Fruit fly (Drosophila melanogaster) whole organism, embryonic: ENCODE results near the gene tank.

Experiments used
- Bteb2 ChIP-seq: fragments of 200-800 bp; sonication (Bioruptor generic); optimal IDR thresholded peaks from 2 replicates; lab custom pipeline; 2016; ENCODE audit warnings: missing biosample characterization, missing genetic modification characterization
- C15 ChIP-seq: fragments of 200-800 bp; sonication (Bioruptor generic); IDR thresholded peaks from 3 replicates; pipeline ENCODE4 v1.3.6; 2022; ENCODE audit warnings: missing biosample characterization, missing genetic modification characterization
- CG10321 ChIP-seq: fragments of 200-800 bp; sonication (Bioruptor generic); IDR thresholded peaks from 2 replicates; pipeline ENCODE4 v1.3.6; 2022; ENCODE audit warnings: missing biosample characterization, missing genetic modification characterization
- CG12155 ChIP-seq: fragments of 200-800 bp; sonication (Bioruptor generic); optimal IDR thresholded peaks from 3 replicates; lab custom pipeline; 2016; ENCODE audit warnings: missing biosample characterization, missing genetic modification characterization
- CG12744 ChIP-seq: fragments of 200-800 bp; sonication (Bioruptor generic); optimal IDR thresholded peaks from 2 replicates; lab custom pipeline; 2016; ENCODE audit warnings: missing biosample characterization, missing genetic modification characterization
- CG12942 ChIP-seq: fragments of 200-800 bp; sonication (Bioruptor generic); optimal IDR thresholded peaks from 3 replicates; lab custom pipeline; 2016; ENCODE audit warnings: missing biosample characterization, missing genetic modification characterization
- CG13424 ChIP-seq: fragments of 200-800 bp; sonication (Bioruptor generic); optimal IDR thresholded peaks from 2 replicates; lab custom pipeline; 2019; ENCODE audit warnings: missing biosample characterization, mild to moderate bottlenecking, missing genetic modification characterization, moderate library complexity
- CG14965 ChIP-seq: fragments of 200-800 bp; sonication (Bioruptor generic); optimal IDR thresholded peaks from 2 replicates; lab custom pipeline; 2016; ENCODE audit warnings: missing biosample characterization, missing genetic modification characterization, borderline replicate concordance
- CG15479 ChIP-seq: fragments of 200-800 bp; sonication (Bioruptor generic); optimal IDR thresholded peaks from 3 replicates; lab custom pipeline; 2019; ENCODE audit warnings: missing biosample characterization, mild to moderate bottlenecking, missing genetic modification characterization, moderate library complexity
- CG16779 ChIP-seq: fragments of 200-800 bp; sonication (Bioruptor generic); IDR thresholded peaks from 2 replicates; pipeline ENCODE4 v1.3.6; 2022; ENCODE audit warnings: missing biosample characterization, missing genetic modification characterization
- CG16815 ChIP-seq: fragments of 200-800 bp; sonication (Bioruptor generic); optimal IDR thresholded peaks from 3 replicates; lab custom pipeline; 2017; ENCODE audit warnings: missing biosample characterization, mild to moderate bottlenecking, missing genetic modification characterization
- CG34224 ChIP-seq: fragments of 200-800 bp; sonication (Bioruptor generic); IDR thresholded peaks from 3 replicates; pipeline ENCODE4 v1.3.6; 2022; ENCODE audit warnings: missing biosample characterization, missing genetic modification characterization; ENCODE audit not compliant: partially characterized antibody
- CG43689 ChIP-seq: fragments of 200-800 bp; sonication (Bioruptor generic); IDR thresholded peaks from 2 replicates; pipeline ENCODE4 v1.3.6; 2022; ENCODE audit warnings: missing biosample characterization, missing genetic modification characterization
- CG4820 ChIP-seq: fragments of 200-800 bp; sonication (Bioruptor generic); optimal IDR thresholded peaks from 3 replicates; lab custom pipeline; 2016; ENCODE audit warnings: missing biosample characterization, missing genetic modification characterization
- CG5245 ChIP-seq: fragments of 200-800 bp; sonication (Bioruptor generic); optimal IDR thresholded peaks from 3 replicates; lab custom pipeline; 2016; ENCODE audit warnings: missing biosample characterization, missing genetic modification characterization
- CG6854 ChIP-seq: fragments of 200-800 bp; sonication (Bioruptor generic); optimal IDR thresholded peaks from 3 replicates; lab custom pipeline; 2017; ENCODE audit warnings: missing biosample characterization, mild to moderate bottlenecking, missing genetic modification characterization
- CG7839 ChIP-seq: fragments of 200-800 bp; sonication (Bioruptor generic); optimal IDR thresholded peaks from 3 replicates; lab custom pipeline; 2018; ENCODE audit warnings: missing biosample characterization, mild to moderate bottlenecking, missing genetic modification characterization, moderate library complexity
- CG8924 ChIP-seq: fragments of 200-800 bp; optimal IDR thresholded peaks from 3 replicates; lab custom pipeline; 2019; ENCODE audit warnings: missing biosample characterization, mild to moderate bottlenecking, missing genetic modification characterization, moderate library complexity
- CG9437 ChIP-seq: fragments of 200-800 bp; sonication (Bioruptor generic); optimal IDR thresholded peaks from 2 replicates; lab custom pipeline; 2018; ENCODE audit warnings: missing biosample characterization, mild to moderate bottlenecking, missing genetic modification characterization
- CG9609 ChIP-seq: fragments of 200-800 bp; sonication (Bioruptor generic); optimal IDR thresholded peaks from 3 replicates; lab custom pipeline; 2016; ENCODE audit warnings: missing biosample characterization, missing genetic modification characterization
- Dip3 ChIP-seq: fragments of 200-800 bp; sonication (Bioruptor generic); optimal IDR thresholded peaks from 3 replicates; lab custom pipeline; 2016; ENCODE audit warnings: missing biosample characterization, missing genetic modification characterization
- Fer1 ChIP-seq: fragments of 200-800 bp; sonication (Bioruptor generic); optimal IDR thresholded peaks from 2 replicates; lab custom pipeline; 2017; ENCODE audit warnings: missing biosample characterization, mild to moderate bottlenecking, missing genetic modification characterization
- Gsc ChIP-seq: fragments of 200-800 bp; sonication (Bioruptor generic); IDR thresholded peaks from 2 replicates; pipeline ENCODE4 v1.3.6; 2022; ENCODE audit warnings: missing biosample characterization, missing genetic modification characterization
- HLH3B ChIP-seq: fragments of 200-800 bp; sonication (Bioruptor generic); IDR thresholded peaks from 2 replicates; pipeline ENCODE4 v1.3.6; 2022; ENCODE audit warnings: missing biosample characterization, missing genetic modification characterization
- HLHmδ ChIP-seq: fragments of 200-800 bp; sonication (Bioruptor generic); optimal IDR thresholded peaks from 2 replicates; lab custom pipeline; 2018; ENCODE audit warnings: missing biosample characterization, mild to moderate bottlenecking, missing genetic modification characterization, moderate library complexity
- Hr3 ChIP-seq: fragments of 200-800 bp; sonication (Bioruptor generic); optimal IDR thresholded peaks from 3 replicates; lab custom pipeline; 2016; ENCODE audit warnings: missing biosample characterization, missing genetic modification characterization
- Lhr ChIP-seq: fragments of 200-800 bp; sonication (Bioruptor generic); optimal IDR thresholded peaks from 3 replicates; lab custom pipeline; 2017; ENCODE audit warnings: mild to moderate bottlenecking, missing biosample characterization, missing genetic modification reagents, missing genetic modification characterization
- MTF-1 ChIP-seq: fragments of 200-800 bp; sonication (Bioruptor generic); optimal IDR thresholded peaks from 2 replicates; lab custom pipeline; 2018; ENCODE audit warnings: missing biosample characterization, mild to moderate bottlenecking, missing genetic modification characterization, borderline replicate concordance
- Mes4 ChIP-seq: fragments of 200-800 bp; sonication (Bioruptor generic); optimal IDR thresholded peaks from 2 replicates; lab custom pipeline; 2016; ENCODE audit warnings: missing biosample characterization, missing genetic modification characterization
- Oaz ChIP-seq: fragments of 200-800 bp; sonication (Bioruptor generic); IDR thresholded peaks from 2 replicates; pipeline ENCODE4 v1.3.6; 2022; ENCODE audit warnings: missing biosample characterization, missing genetic modification characterization
- Rx ChIP-seq: fragments of 200-800 bp; sonication (Bioruptor generic); IDR thresholded peaks from 2 replicates; pipeline ENCODE4 v1.3.6; 2022; ENCODE audit warnings: missing biosample characterization, missing genetic modification characterization
- Sin3A ChIP-seq: fragments of >200 bp; optimal IDR thresholded peaks from 2 replicates; lab custom pipeline; 2018
- Tbp ChIP-seq: fragments of >200 bp; optimal IDR thresholded peaks from 2 replicates; lab custom pipeline; 2018; ENCODE audit warnings: missing biosample characterization, missing genetic modification characterization
- Vsx1 ChIP-seq: fragments of 200-800 bp; sonication (Bioruptor generic); optimal IDR thresholded peaks from 2 replicates; lab custom pipeline; 2017; ENCODE audit warnings: missing biosample characterization, mild to moderate bottlenecking, missing genetic modification characterization, missing genetic modification reagents
- chinmo ChIP-seq: fragments of 200-800 bp; sonication (Bioruptor generic); IDR thresholded peaks from 4 replicates; pipeline ENCODE4 v1.3.6; 2022; ENCODE audit warnings: missing biosample characterization, missing genetic modification characterization; ENCODE audit not compliant: partially characterized antibody
- chm ChIP-seq: fragments of 200-800 bp; sonication (Bioruptor generic); IDR thresholded peaks from 2 replicates; pipeline ENCODE4 v1.3.6; 2022; ENCODE audit warnings: missing biosample characterization, missing genetic modification characterization
- corto ChIP-seq: fragments of 200-800 bp; sonication (Bioruptor generic); optimal IDR thresholded peaks from 2 replicates; lab custom pipeline; 2016; ENCODE audit warnings: missing biosample characterization, mild to moderate bottlenecking, missing genetic modification characterization, moderate library complexity
- crc ChIP-seq: fragments of 200-800 bp; sonication (Bioruptor generic); optimal IDR thresholded peaks from 2 replicates; lab custom pipeline; 2016; ENCODE audit warnings: missing biosample characterization, missing genetic modification characterization
- danr ChIP-seq: fragments of 200-800 bp; sonication (Bioruptor generic); IDR thresholded peaks from 2 replicates; pipeline ENCODE4 v1.3.6; 2022; ENCODE audit warnings: missing biosample characterization, missing genetic modification characterization
- dpn ChIP-seq, 2 experiments: fragments of 200-800 bp; sonication (Bioruptor generic); optimal IDR thresholded peaks; 3 replicates each; lab custom pipeline; 2016; ENCODE audit warnings: missing biosample characterization in 2 of 2, missing genetic modification characterization in 2 of 2
- esg ChIP-seq: fragments of 200-800 bp; sonication (Bioruptor generic); conservative IDR thresholded peaks from 2 replicates; pipeline ENCODE4 v1.3.6; 2022; ENCODE audit warnings: missing biosample characterization, missing genetic modification characterization
- ftz-f1 ChIP-seq: fragments of 200-800 bp; sonication (Bioruptor generic); optimal IDR thresholded peaks from 2 replicates; lab custom pipeline; 2016; ENCODE audit warnings: missing biosample characterization, missing genetic modification characterization
- gfzf ChIP-seq: fragments of 200-800 bp; sonication (Bioruptor generic); optimal IDR thresholded peaks from 2 replicates; lab custom pipeline; 2016; ENCODE audit warnings: missing biosample characterization, mild to moderate bottlenecking, missing genetic modification characterization, moderate library complexity
- grn ChIP-seq: fragments of 200-800 bp; sonication (Bioruptor generic); optimal IDR thresholded peaks from 3 replicates; lab custom pipeline; 2017; ENCODE audit warnings: missing biosample characterization, missing genetic modification characterization
- lilli ChIP-seq: fragments of 200-800 bp; sonication (Bioruptor generic); optimal IDR thresholded peaks from 3 replicates; lab custom pipeline; 2016; ENCODE audit warnings: missing biosample characterization, missing genetic modification characterization
- pan ChIP-seq, 4 experiments: fragments of >200 bp in 3 of 4; fragments of 200-800 bp in 1 of 4; sonication (Bioruptor generic) in 1 of 4; optimal IDR thresholded peaks in 3 of 4; IDR thresholded peaks in 1 of 4; 2 replicates each; pipeline versions ENCODE4 v1.3.6 to Lab custom; 2017 to 2022; ENCODE audit warnings: missing biosample characterization in 2 of 4, missing genetic modification characterization in 2 of 4, mixed read lengths in 1 of 4
- phol ChIP-seq: fragments of 200-800 bp; sonication (Bioruptor generic); optimal IDR thresholded peaks from 3 replicates; lab custom pipeline; 2018; ENCODE audit warnings: missing biosample characterization, mild to moderate bottlenecking, missing genetic modification characterization, moderate library complexity
- psq ChIP-seq: fragments of 200-800 bp; sonication (Bioruptor generic); optimal IDR thresholded peaks from 2 replicates; lab custom pipeline; 2017; ENCODE audit warnings: missing biosample characterization, missing genetic modification characterization
- twi ChIP-seq: fragments of 200-800 bp; optimal IDR thresholded peaks from 2 replicates; lab custom pipeline; 2019; ENCODE audit warnings: missing biosample characterization, mild to moderate bottlenecking, missing genetic modification characterization, moderate library complexity
- zen2 ChIP-seq: fragments of 200-800 bp; sonication (Bioruptor generic); IDR thresholded peaks from 3 replicates; pipeline ENCODE4 v1.3.6; 2022; ENCODE audit warnings: missing biosample characterization, missing genetic modification characterization; ENCODE audit not compliant: partially characterized antibody

Gene tank

dm6 chr2L:4850356-4850755, 12.6 kb upstream of the tank start, which contains the start of the genes mRpS2 and Mon1 (continued):
- TF ChIP-seq CG5245 (GFP tag; lab: Kevin White, UChicago) (peak; percentile 91), Fer1 (GFP tag; lab: Kevin White, UChicago) (peak; percentile 96), chm (GFP tag; lab: Robert Waterston, UW) (peak; percentile 71), HLHmδ (GFP tag; lab: Kevin White, UChicago) (no peak), Bteb2 (GFP tag; lab: Kevin White, UChicago) (peak; percentile 70), CG6854 (GFP tag; lab: Kevin White, UChicago) (peak; percentile 76), CG12155 (GFP tag; lab: Kevin White, UChicago) (peak; percentile 95), CG14965 (GFP tag; lab: Kevin White, UChicago) (no peak), crc (GFP tag; lab: Kevin White, UChicago) (peak; percentile 24), danr (peak; percentile 87), CG4820 (peak; percentile 91), HLH3B (GFP tag; lab: Robert Waterston, UW) (peak; percentile 95), chinmo (GFP tag; lab: Robert Waterston, UW) (no peak), CG16779 (GFP tag; lab: Robert Waterston, UW) (0 out of 2 replicates have a peak, but pooled peaks have one; percentile 63), psq (GFP tag; lab: Kevin White, UChicago) (peak; percentile 86), Hr3 (GFP tag; lab: Kevin White, UChicago) (peak; percentile 96), CG16815 (GFP tag; lab: Kevin White, UChicago) (peak; percentile 83), CG9437 (GFP tag; lab: Kevin White, UChicago) (peak; percentile 90), Rx (GFP tag; lab: Robert Waterston, UW) (peak; percentile 87), CG9609 (peak; percentile 80), CG10321 (GFP tag; lab: Robert Waterston, UW) (peak; percentile 80), esg (GFP tag; lab: Robert Waterston, UW) (peak; percentile 95), Gsc (peak; percentile 62), Sin3A (no peak), gfzf (no peak), CG7839 (peak; percentile 95), Mes4 (peak; percentile 23), phol (tag; lab: Kevin White, UChicago) (peak; percentile 95), dpn (GFP tag; optimal IDR thresholded peaks at IDR 0.05; lab: Kevin White, UChicago) (peak; percentile 85 to 96), CG43689 (GFP tag; lab: Robert Waterston, UW) (peak; percentile 88), Vsx1 (GFP tag; lab: Kevin White, UChicago) (no peak), CG12744 (peak; percentile 65), ftz-f1 (GFP tag; lab: Kevin White, UChicago) (peak; percentile 61), CG8924 (tag; lab: Kevin White, UChicago) (peak; percentile 96), grn (peak; percentile 28), pan (optimal IDR thresholded peaks at IDR 0.05; lab: Kevin White, UChicago) (no peak), pan (GFP tag; optimal IDR thresholded peaks at IDR 0.05 in 1 of 2, IDR thresholded peaks at IDR 0.05 in 1 of 2) (peak in 1 of 2 experiments; percentile 99), CG12942 (GFP tag; lab: Kevin White, UChicago) (peak; percentile 96), Oaz (GFP tag; lab: Robert Waterston, UW) (peak; percentile 88), twi (peak; percentile 81), C15 (GFP tag; lab: Robert Waterston, UW) (peak; percentile 88), Dip3 (GFP tag; lab: Kevin White, UChicago) (peak; percentile 83), CG13424 (tag; lab: Kevin White, UChicago) (peak; percentile 97), corto (GFP tag; lab: Kevin White, UChicago) (peak; percentile 59), CG15479 (GFP tag; lab: Kevin White, UChicago) (no peak), Lhr (GFP tag; lab: Kevin White, UChicago) (peak; percentile 57), zen2 (GFP tag; lab: Robert Waterston, UW) (no peak), CG34224 (peak; percentile 23; the same call in 2 of the 3 replicates), Tbp (GFP tag; lab: Kevin White, UChicago) (no peak), MTF-1 (GFP tag; lab: Kevin White, UChicago) (peak; percentile 84), lilli (GFP tag; lab: Kevin White, UChicago) (peak; percentile 93)
